Worm (Caenorhabditis elegans) whole organism, early embryonic: Measurements from ENCODE around the gene ints-9.

Source experiments
- ama-1 ChIP-seq: fragments of 150-350 bp; optimal IDR thresholded peaks from 2 replicates; lab custom pipeline; 2014
- ceh-13 ChIP-seq: fragments of 200-800 bp; sonication (Bioruptor generic); optimal IDR thresholded peaks from 2 replicates; lab custom pipeline; 2018; ENCODE audit warnings: mild to moderate bottlenecking, missing genetic modification characterization, missing compliant biosample characterization
- ceh-36 ChIP-seq: sonication (generic microtip); optimal IDR thresholded peaks from 2 replicates; lab custom pipeline; 2016; ENCODE audit warnings: missing genetic modification characterization, inconsistent platforms, missing compliant biosample characterization
- ets-7 ChIP-seq: sonication (generic microtip); optimal IDR thresholded peaks from 2 replicates; lab custom pipeline; 2016; ENCODE audit warnings: missing genotype, missing genetic modification characterization, missing compliant biosample characterization
- flt-1 ChIP-seq: fragments of 200-800 bp; sonication (Bioruptor generic); IDR thresholded peaks from 2 replicates; pipeline ENCODE4 v1.3.6; 2022; ENCODE audit warnings: missing genetic modification characterization, missing compliant biosample characterization
- hmbx-1 ChIP-seq: sonication (generic microtip); optimal IDR thresholded peaks from 2 replicates; lab custom pipeline; 2016; ENCODE audit warnings: mild to moderate bottlenecking, missing genetic modification characterization, missing compliant biosample characterization
- hmg-4 ChIP-seq: fragments of 200-800 bp; sonication (Bioruptor generic); optimal IDR thresholded peaks from 2 replicates; lab custom pipeline; 2018; ENCODE audit warnings: mild to moderate bottlenecking, missing genetic modification characterization, missing compliant biosample characterization

DNA sequence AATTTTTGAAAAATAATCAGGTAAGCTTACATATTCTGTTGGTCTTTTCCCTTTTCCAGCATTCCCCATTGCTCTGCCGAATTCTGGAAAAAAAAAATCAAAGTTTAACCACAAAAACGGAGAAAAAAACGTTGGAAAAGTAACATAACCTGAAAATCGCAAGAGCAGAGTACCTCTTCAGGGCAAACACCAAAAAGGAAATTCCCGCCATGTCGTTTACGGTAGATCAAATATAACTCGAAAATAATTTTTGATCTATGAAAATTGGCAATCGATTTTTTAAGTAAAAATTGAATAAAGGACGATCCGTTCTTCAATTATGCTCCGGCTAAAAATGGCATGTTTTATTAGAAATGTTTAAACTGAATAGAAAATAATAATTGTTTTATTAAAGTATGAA lies 27.8 kb downstream of the ints-9 start, which contains the start of gene C50E3.11:
- no peak for TF ChIP-seq flt-1 (GFP tag; lab: Robert Waterston, UW)
- TF ChIP-seq ama-1 (lab: Kevin White, UChicago) = no peak
- no peak for TF ChIP-seq hmg-4 (GFP tag; lab: Kevin White, UChicago)
- TF ChIP-seq ceh-36 (tag; lab: Kevin White, UChicago) = no peak
- TF ChIP-seq hmbx-1 (tag; lab: Kevin White, UChicago) = no peak
- TF ChIP-seq ceh-13 (GFP tag; lab: Kevin White, UChicago) = no peak
- no peak for TF ChIP-seq ets-7
